Worm (Caenorhabditis elegans): ENCODE measurements around the gene F09F7.6.

F09F7.6 gene

ce11 chrIII:5521930-5522329, 30.0 kb downstream of the F09F7.6 start, which contains the start of gene D1044.4:
TSS of gene D1044.4 (minus strand) at chrIII:5522030.
- TF ChIP-seq nhr-43 (tag; optimal IDR thresholded peaks at IDR 0.05; ENCODE audit: poor library complexity, severe bottlenecking) (no peak), ceh-9 (tag; optimal IDR thresholded peaks at IDR 0.05) (no peak), daf-12 (tag; optimal IDR thresholded peaks at IDR 0.05) (no peak), nhr-76 (tag; optimal IDR thresholded peaks at IDR 0.05) (no peak), nhr-237 (tag; optimal IDR thresholded peaks at IDR 0.05) (no peak), pqm-1 (tag; optimal IDR thresholded peaks at IDR 0.05) (no peak), nhr-11 (tag; optimal IDR thresholded peaks at IDR 0.05) (no peak), fos-1 (tag; optimal IDR thresholded peaks at IDR 0.05) (no peak), R02D3.7 (tag; optimal IDR thresholded peaks at IDR 0.05) (no peak), nhr-28 (tag; optimal IDR thresholded peaks at IDR 0.05) (no peak), mdl-1 (tag; optimal IDR thresholded peaks at IDR 0.05) (no peak), ZK546.5 (tag; optimal IDR thresholded peaks at IDR 0.05) (no peak), zag-1 (tag; optimal IDR thresholded peaks at IDR 0.05) (no peak), snpc-4 (tag; optimal IDR thresholded peaks at IDR 0.05) (no peak), skn-1 (tag; optimal IDR thresholded peaks at IDR 0.05) (no peak), eor-1 (tag; optimal IDR thresholded peaks at IDR 0.05) (no peak), jun-1 (tag; optimal IDR thresholded peaks at IDR 0.05) (no peak), nhr-77 (tag; optimal IDR thresholded peaks at IDR 0.05) (no peak), pha-4 (tag; optimal IDR thresholded peaks at IDR 0.05) (no peak), nhr-12 (tag; optimal IDR thresholded peaks at IDR 0.05) (no peak)

- TF ChIP-seq sea-2 (GFP tag; optimal IDR thresholded peaks at IDR 0.05) (no peak), elt-2 (tag; optimal IDR thresholded peaks at IDR 0.05) (no peak), nhr-77 (tag; optimal IDR thresholded peaks at IDR 0.05) (no peak), ztf-4 (tag; optimal IDR thresholded peaks at IDR 0.05) (no peak), pqm-1 (tag; optimal IDR thresholded peaks at IDR 0.05) (no peak), elt-3 (tag; optimal IDR thresholded peaks at IDR 0.05) (no peak), pha-4 (tag; optimal IDR thresholded peaks at IDR 0.05) (no peak), aly-2 (tag; optimal IDR thresholded peaks at IDR 0.05) (no peak), hmg-11 (tag; optimal IDR thresholded peaks at IDR 0.05) (no peak)
These were observed 34.5 kb downstream of the F09F7.6 start, which contains the start of gene nekl-4 for ce11 chrIII:5517423-5517822. TSS of gene nekl-4 (minus strand) at chrIII:5517523.

ce11 chrIII:5512502-5512901, 39.4 kb downstream of the F09F7.6 start, which contains the start of gene pqn-25:
TSS of gene pqn-25 (minus strand) at chrIII:5512602.
- TF ChIP-seq ceh-16 (tag; optimal IDR thresholded peaks at IDR 0.05) = no peak

ce11 chrIII:5508669-5509068, 43.3 kb downstream of the F09F7.6 start, which contains the start of gene D1044.7:
TSS of gene D1044.7 (minus strand) at chrIII:5508769.
- TF ChIP-seq pha-4 (tag; optimal IDR thresholded peaks at IDR 0.05) = no peak
- no peak for TF ChIP-seq skn-1 (tag; optimal IDR thresholded peaks at IDR 0.05)
- TF ChIP-seq nhr-77 (tag; optimal IDR thresholded peaks at IDR 0.05) = no peak
- no peak for TF ChIP-seq nhr-11 (tag; optimal IDR thresholded peaks at IDR 0.05)
- no peak for TF ChIP-seq ceh-9 (tag; optimal IDR thresholded peaks at IDR 0.05)
- TF ChIP-seq eor-1 (tag; optimal IDR thresholded peaks at IDR 0.05) = no peak
- TF ChIP-seq mml-1 (tag; optimal IDR thresholded peaks at IDR 0.05) = no peak
- no peak for TF ChIP-seq aly-2 (tag; optimal IDR thresholded peaks at IDR 0.05)
- TF ChIP-seq nhr-76 (tag; optimal IDR thresholded peaks at IDR 0.05) = no peak
- TF ChIP-seq R02D3.7 (tag; optimal IDR thresholded peaks at IDR 0.05) = no peak
- TF ChIP-seq egl-5 (tag; optimal IDR thresholded peaks at IDR 0.05) = no peak
- TF ChIP-seq unc-62 (GFP tag; optimal IDR thresholded peaks at IDR 0.05) = no peak
- no peak for TF ChIP-seq nhr-25 (tag; optimal IDR thresholded peaks at IDR 0.05)
- TF ChIP-seq nhr-43 (tag; optimal IDR thresholded peaks at IDR 0.05; ENCODE audit: poor library complexity, severe bottlenecking) = no peak

ce11 chrIII:5506936-5507335, 45.0 kb downstream of the F09F7.6 start:
- no peak for TF ChIP-seq elt-1 (tag; optimal IDR thresholded peaks at IDR 0.05)
- no peak for TF ChIP-seq nhr-76 (tag; optimal IDR thresholded peaks at IDR 0.05)
- no peak for TF ChIP-seq tbx-2 (tag; optimal IDR thresholded peaks at IDR 0.05)
- no peak for TF ChIP-seq daf-12 (tag; optimal IDR thresholded peaks at IDR 0.05)
- no peak for TF ChIP-seq nhr-67 (tag; optimal IDR thresholded peaks at IDR 0.05)
- TF ChIP-seq nhr-77 (tag; optimal IDR thresholded peaks at IDR 0.05) = no peak
- TF ChIP-seq aly-2 (tag; optimal IDR thresholded peaks at IDR 0.05) = no peak
- no peak for TF ChIP-seq ceh-28 (tag; optimal IDR thresholded peaks at IDR 0.05)
- TF ChIP-seq fkh-2 (tag; optimal IDR thresholded peaks at IDR 0.05) = no peak
- TF ChIP-seq eor-1 (tag; optimal IDR thresholded peaks at IDR 0.05) = no peak
- TF ChIP-seq elt-3 (tag; optimal IDR thresholded peaks at IDR 0.05) = no peak
- TF ChIP-seq pqm-1 (tag; optimal IDR thresholded peaks at IDR 0.05) = no peak
- TF ChIP-seq lin-39 (tag; optimal IDR thresholded peaks at IDR 0.05) = no peak
- TF ChIP-seq skn-1 (tag; optimal IDR thresholded peaks at IDR 0.05) = no peak
- TF ChIP-seq ztf-11 (tag; optimal IDR thresholded peaks at IDR 0.05) = no peak
- no peak for TF ChIP-seq jun-1 (tag; optimal IDR thresholded peaks at IDR 0.05)
- no peak for TF ChIP-seq ama-1 (optimal IDR thresholded peaks at IDR 0.05)
- TF ChIP-seq hmg-11 (tag; optimal IDR thresholded peaks at IDR 0.05) = no peak
- no peak for TF ChIP-seq fos-1 (tag; optimal IDR thresholded peaks at IDR 0.05)
- no peak for TF ChIP-seq mdl-1 (tag; optimal IDR thresholded peaks at IDR 0.05)

Measured in whole organism, L3 larva.